Fruit fly (Drosophila melanogaster): Measurements from ENCODE around the gene crq.

crq gene

dm6 chr2L:487719-488547 is 35.1 kb upstream of the crq start (continued):
- TF ChIP-seq svp (GFP tag) (no peak), OdsH (GFP tag; optimal IDR thresholded peaks at IDR 0.05) (peak; percentile 71), Lpt (GFP tag; optimal IDR thresholded peaks at IDR 0.05) (no peak), CG8632 (GFP tag; optimal IDR thresholded peaks at IDR 0.05) (peak; percentile 45), CG9139 (GFP tag; optimal IDR thresholded peaks at IDR 0.05) (peak; percentile 39), dsx (GFP tag; optimal IDR thresholded peaks at IDR 0.05; ENCODE audit: poor library complexity, severe bottlenecking) (peak; percentile 30), CG3919 (GFP tag; optimal IDR thresholded peaks at IDR 0.05) (peak; percentile 67), CG10669 (GFP tag; optimal IDR thresholded peaks at IDR 0.05) (peak; percentile 57), CG6792 (GFP tag; optimal IDR thresholded peaks at IDR 0.05) (peak; percentile 68), dac (GFP tag; optimal IDR thresholded peaks at IDR 0.05) (no peak), Smox (GFP tag; optimal IDR thresholded peaks at IDR 0.05) (peak; percentile 62), CG11902 (GFP tag; optimal IDR thresholded peaks at IDR 0.05) (peak; percentile 62), eg (GFP tag; IDR thresholded peaks at IDR 0.05) (peak; percentile 61; the same call in 2 of the 3 replicates), Eip78C (GFP tag) (peak; percentile 96), Hr39 (GFP tag; optimal IDR thresholded peaks at IDR 0.05) (peak; percentile 70), CG3032 (tag; optimal IDR thresholded peaks at IDR 0.05) (peak; percentile 42), CG6276 (GFP tag; optimal IDR thresholded peaks at IDR 0.05) (peak; percentile 78), Met (GFP tag; optimal IDR thresholded peaks at IDR 0.05) (peak; percentile 54), CG8319 (GFP tag; optimal IDR thresholded peaks at IDR 0.05) (peak; percentile 48), pdm3 (GFP tag; optimal IDR thresholded peaks at IDR 0.05) (peak; percentile 68), CG6854 (GFP tag; optimal IDR thresholded peaks at IDR 0.05) (no peak), CG31627 (GFP tag; optimal IDR thresholded peaks at IDR 0.05) (peak; percentile 49), lz (GFP tag; optimal IDR thresholded peaks at IDR 0.05) (peak; percentile 63), acj6 (GFP tag; optimal IDR thresholded peaks at IDR 0.05) (peak; percentile 74), esn (GFP tag; optimal IDR thresholded peaks at IDR 0.05) (peak; percentile 76), Ets21C (GFP tag; optimal IDR thresholded peaks at IDR 0.05) (peak; percentile 65), CG16779 (tag; optimal IDR thresholded peaks at IDR 0.05) (peak; percentile 6), CG6163 (GFP tag; IDR thresholded peaks at IDR 0.05) (no peak; the same call in 2 of the 3 replicates), CG8119 (GFP tag; IDR thresholded peaks at IDR 0.05) (peak; percentile 42; the same call in 2 of the 3 replicates), salr (GFP tag; optimal IDR thresholded peaks at IDR 0.05) (peak in 1 of 2 experiments; percentile 18), topi (GFP tag; optimal IDR thresholded peaks at IDR 0.05) (peak; percentile 68), vri (GFP tag; optimal IDR thresholded peaks at IDR 0.05) (no peak), Hr38 (GFP tag; optimal IDR thresholded peaks at IDR 0.05) (no peak), CG7368 (GFP tag; optimal IDR thresholded peaks at IDR 0.05) (peak; percentile 50), CG11762 (GFP tag; optimal IDR thresholded peaks at IDR 0.05; ENCODE audit: insufficient read depth) (peak; percentile 53), Sox102F (GFP tag; optimal IDR thresholded peaks at IDR 0.05) (peak; percentile 58), Sox14 (GFP tag; optimal IDR thresholded peaks at IDR 0.05) (peak; percentile 48), CG34406 (GFP tag; optimal IDR thresholded peaks at IDR 0.05) (peak; percentile 77), CG32006 (GFP tag; optimal IDR thresholded peaks at IDR 0.05) (peak; percentile 10), Blimp-1 (GFP tag; optimal IDR thresholded peaks at IDR 0.05) (no peak), Eip93F (GFP tag; optimal IDR thresholded peaks at IDR 0.05) (no peak)

dm6 chr2L:487171-487570 is 34.3 kb upstream of the crq start:
- peak; percentile 91 for TF ChIP-seq svp (GFP tag)
- TF ChIP-seq Eip75B (GFP tag; optimal IDR thresholded peaks at IDR 0.05) = no peak

Data from whole organism, prepupa.